Worm (Caenorhabditis elegans) whole organism, L4 larva: ENCODE data around the gene daf-5.

Experiments
- D1046.2 ChIP-seq: fragments of 200-800 bp; sonication (Bioruptor generic); IDR thresholded peaks from 2 replicates; pipeline ENCODE4 v1.3.6; 2022; ENCODE audit warnings: missing genetic modification characterization, missing compliant biosample characterization
- F44E2.7 ChIP-seq: fragments of 200-800 bp; sonication (Bioruptor generic); IDR thresholded peaks from 2 replicates; pipeline ENCODE4 v2.1.2; 2022; ENCODE audit warnings: missing genetic modification characterization, missing compliant biosample characterization
- Y105C5A.15 ChIP-seq: fragments of 200-800 bp; sonication (Bioruptor generic); IDR thresholded peaks from 2 replicates; pipeline ENCODE4 v1.3.6; 2022; ENCODE audit warnings: missing genetic modification characterization, missing compliant biosample characterization
- Y5F2A.4 ChIP-seq: fragments of 200-800 bp; sonication (Bioruptor generic); optimal IDR thresholded peaks from 2 replicates; lab custom pipeline; 2018; ENCODE audit warnings: mild to moderate bottlenecking, missing genetic modification characterization, missing compliant biosample characterization
- Y75B8A.6 ChIP-seq: fragments of 200-800 bp; sonication (Bioruptor generic); IDR thresholded peaks from 2 replicates; pipeline ENCODE4 v1.3.6; 2022; ENCODE audit warnings: missing genetic modification reagents, missing genetic modification characterization, missing compliant biosample characterization
- aha-1 ChIP-seq: fragments of 150-350 bp; peaks from one replicate; lab custom pipeline; 2014; ENCODE audit warnings: missing biosample characterization, missing genetic modification characterization
- aly-2 ChIP-seq: sonication (generic microtip); optimal IDR thresholded peaks from 2 replicates; lab custom pipeline; 2018; ENCODE audit warnings: missing biosample characterization, missing genetic modification characterization
- ama-1 ChIP-seq: fragments of 150-350 bp; optimal IDR thresholded peaks from 2 replicates; lab custom pipeline; 2014; ENCODE audit warnings: inconsistent platforms, mixed read lengths
- arid-1 ChIP-seq: fragments of 200-800 bp; sonication (Bioruptor generic); conservative IDR thresholded peaks from 2 replicates; pipeline ENCODE4 v1.3.6; 2022; ENCODE audit warnings: missing genetic modification reagents, missing genetic modification characterization, missing compliant biosample characterization
- ceh-20 ChIP-seq: fragments of 200-800 bp; sonication (Bioruptor generic); IDR thresholded peaks from 2 replicates; pipeline ENCODE4 v1.3.6; 2022; ENCODE audit warnings: missing genetic modification reagents, missing genetic modification characterization, missing compliant biosample characterization
- ceh-28 ChIP-seq: fragments of 150-350 bp; optimal IDR thresholded peaks from 2 replicates; lab custom pipeline; 2014; ENCODE audit warnings: missing biosample characterization, missing genetic modification reagents, missing genetic modification characterization
- ceh-32 ChIP-seq: sonication (generic microtip); optimal IDR thresholded peaks from 2 replicates; lab custom pipeline; 2016; ENCODE audit warnings: mild to moderate bottlenecking, missing genetic modification characterization, missing compliant biosample characterization; ENCODE audit not compliant: poor library complexity
- ceh-62 ChIP-seq: sonication (generic microtip); optimal IDR thresholded peaks from 2 replicates; lab custom pipeline; 2017; ENCODE audit warnings: missing biosample characterization, missing genetic modification characterization
- cey-2 ChIP-seq: sonication (generic microtip); optimal IDR thresholded peaks from 3 replicates; lab custom pipeline; 2017; ENCODE audit warnings: missing genetic modification characterization, mild to moderate bottlenecking, missing compliant biosample characterization, antibody characterized with exemption, borderline replicate concordance; ENCODE audit not compliant: insufficient read depth
- ctbp-1 ChIP-seq: fragments of 200-800 bp; sonication (Bioruptor generic); IDR thresholded peaks from 2 replicates; pipeline ENCODE4 v1.3.6; 2022; ENCODE audit warnings: missing genetic modification reagents, missing genetic modification characterization, missing compliant biosample characterization
- daf-19 ChIP-seq: fragments of 200-800 bp; sonication (Bioruptor generic); conservative IDR thresholded peaks from 2 replicates; pipeline ENCODE4 v1.3.6; 2022; ENCODE audit warnings: missing genetic modification characterization, missing compliant biosample characterization
- dmd-8 ChIP-seq: fragments of 200-800 bp; sonication (Bioruptor generic); IDR thresholded peaks from 2 replicates; pipeline ENCODE4 v1.3.6; 2022; ENCODE audit warnings: missing genetic modification characterization, missing compliant biosample characterization
- dpl-1 ChIP-seq: fragments of 150-350 bp; optimal IDR thresholded peaks from 2 replicates; lab custom pipeline; 2014; ENCODE audit warnings: missing biosample characterization, missing genetic modification reagents, missing genetic modification characterization
- dve-1 ChIP-seq: sonication (generic microtip); optimal IDR thresholded peaks from 2 replicates; lab custom pipeline; 2017; ENCODE audit warnings: antibody characterized with exemption, mild to moderate bottlenecking, missing genetic modification characterization, missing compliant biosample characterization; ENCODE audit not compliant: insufficient read depth
- egl-43 ChIP-seq: fragments of 200-800 bp; sonication (Bioruptor generic); IDR thresholded peaks from 2 replicates; pipeline ENCODE4 v1.3.6; 2022; ENCODE audit warnings: missing genetic modification reagents, missing genetic modification characterization, missing compliant biosample characterization
- fkh-10 ChIP-seq: fragments of 150-350 bp; optimal IDR thresholded peaks from 2 replicates; lab custom pipeline; 2014; ENCODE audit warnings: missing biosample characterization, missing genetic modification reagents, missing genetic modification characterization
- fos-1 ChIP-seq: fragments of 150-350 bp; optimal IDR thresholded peaks from 2 replicates; lab custom pipeline; 2014; ENCODE audit warnings: missing biosample characterization, missing genetic modification characterization
- gei-8 ChIP-seq: fragments of 200-800 bp; sonication (Bioruptor generic); optimal IDR thresholded peaks from 2 replicates; lab custom pipeline; 2018; ENCODE audit warnings: mild to moderate bottlenecking, missing genetic modification characterization, missing compliant biosample characterization
- lin-1 ChIP-seq: fragments of 200-800 bp; sonication (Bioruptor generic); IDR thresholded peaks from 2 replicates; pipeline ENCODE4 v1.3.6; 2022; ENCODE audit warnings: missing genetic modification reagents, missing genetic modification characterization, missing compliant biosample characterization
- lin-13 ChIP-seq: fragments of 150-350 bp; optimal IDR thresholded peaks from 2 replicates; lab custom pipeline; 2014; ENCODE audit warnings: missing biosample characterization, missing genetic modification reagents, missing genetic modification characterization
- lin-15B ChIP-seq: fragments of 150-350 bp; sonication (generic microtip); optimal IDR thresholded peaks from 3 replicates; lab custom pipeline; 2014; ENCODE audit warnings: missing biosample characterization, missing genetic modification characterization
- lsy-2 ChIP-seq, 2 experiments: fragments of 150-350 bp in 1 of 2; sonication (generic microtip) in 1 of 2; optimal IDR thresholded peaks; 2 replicates each; lab custom pipeline; 2014 to 2017; ENCODE audit warnings: missing biosample characterization in 2 of 2, missing genetic modification characterization in 2 of 2
- mep-1 ChIP-seq: fragments of 150-350 bp; sonication (generic microtip); optimal IDR thresholded peaks from 3 replicates; lab custom pipeline; 2014; ENCODE audit warnings: missing biosample characterization, missing genetic modification characterization
- mes-2 ChIP-seq: sonication (generic microtip); optimal IDR thresholded peaks from 2 replicates; lab custom pipeline; 2016; ENCODE audit warnings: missing genotype, mild to moderate bottlenecking, missing genetic modification characterization, missing compliant biosample characterization; ENCODE audit not compliant: poor library complexity, severe bottlenecking
- nhr-102 ChIP-seq: sonication (generic microtip); optimal IDR thresholded peaks from 2 replicates; lab custom pipeline; 2016; ENCODE audit warnings: mild to moderate bottlenecking, missing genetic modification characterization, moderate library complexity, missing compliant biosample characterization
- nhr-11 ChIP-seq: fragments of 150-350 bp; optimal IDR thresholded peaks from 2 replicates; lab custom pipeline; 2014; ENCODE audit warnings: missing biosample characterization, missing genetic modification characterization
- nhr-111 ChIP-seq: fragments of 200-800 bp; sonication (Bioruptor generic); optimal IDR thresholded peaks from 2 replicates; lab custom pipeline; 2018; ENCODE audit warnings: mild to moderate bottlenecking, missing genetic modification characterization, missing compliant biosample characterization
- nhr-28 ChIP-seq: fragments of 150-350 bp; optimal IDR thresholded peaks from 2 replicates; lab custom pipeline; 2014; ENCODE audit warnings: missing biosample characterization, missing genetic modification characterization
- nhr-42 ChIP-seq: fragments of 200-800 bp; sonication (Bioruptor generic); IDR thresholded peaks from 2 replicates; pipeline ENCODE4 v1.3.6; 2022; ENCODE audit warnings: missing genetic modification characterization, missing compliant biosample characterization
- nhr-6 ChIP-seq: fragments of 150-350 bp; optimal IDR thresholded peaks from 2 replicates; lab custom pipeline; 2014; ENCODE audit warnings: missing biosample characterization, missing genetic modification characterization
- nhr-76 ChIP-seq: fragments of 150-350 bp; optimal IDR thresholded peaks from 2 replicates; lab custom pipeline; 2014; ENCODE audit warnings: missing biosample characterization, missing genetic modification characterization
- pqm-1 ChIP-seq: sonication (generic microtip); optimal IDR thresholded peaks from 2 replicates; lab custom pipeline; 2017; ENCODE audit warnings: missing biosample characterization, missing genetic modification characterization
- rbr-2 ChIP-seq: sonication (generic microtip); optimal IDR thresholded peaks from 2 replicates; lab custom pipeline; 2016; ENCODE audit warnings: missing genotype, missing genetic modification characterization, missing compliant biosample characterization
- skn-1 ChIP-seq: fragments of 150-350 bp; optimal IDR thresholded peaks from 2 replicates; lab custom pipeline; 2014; ENCODE audit warnings: missing biosample characterization, missing genetic modification characterization
- snpc-1.2 ChIP-seq: fragments of 200-800 bp; sonication (Bioruptor generic); IDR thresholded peaks from 2 replicates; pipeline ENCODE4 v1.3.6; 2022; ENCODE audit warnings: missing genetic modification reagents, missing genetic modification characterization, missing compliant biosample characterization
- spr-3 ChIP-seq: fragments of 200-800 bp; sonication (Bioruptor generic); optimal IDR thresholded peaks from 2 replicates; lab custom pipeline; 2018; ENCODE audit warnings: mild to moderate bottlenecking, missing genetic modification characterization, missing compliant biosample characterization
- unc-130 ChIP-seq: sonication (generic microtip); optimal IDR thresholded peaks from 2 replicates; lab custom pipeline; 2016; ENCODE audit warnings: missing genetic modification reagents, missing genetic modification characterization, missing compliant biosample characterization
- unc-39 ChIP-seq: sonication (generic microtip); optimal IDR thresholded peaks from 2 replicates; lab custom pipeline; 2017; ENCODE audit warnings: missing biosample characterization, missing genetic modification characterization
- unc-62 ChIP-seq, 3 experiments: fragments of 150-350 bp in 1 of 3; sonication (generic microtip); optimal IDR thresholded peaks in 2 of 3; peaks in 1 of 3; 1 replicate in 1 of 3; 2 replicates in 2 of 3; lab custom pipeline; 2014 to 2017; ENCODE audit warnings: missing biosample characterization in 3 of 3, missing genetic modification characterization in 3 of 3, missing genetic modification reagents in 3 of 3, missing genotype in 1 of 3
- zfp-3 ChIP-seq: fragments of 200-800 bp; sonication (Bioruptor generic); conservative IDR thresholded peaks from 2 replicates; pipeline ENCODE4 v1.3.6; 2022; ENCODE audit warnings: missing genetic modification reagents, missing genetic modification characterization, missing compliant biosample characterization

The daf-5 gene

DNA sequence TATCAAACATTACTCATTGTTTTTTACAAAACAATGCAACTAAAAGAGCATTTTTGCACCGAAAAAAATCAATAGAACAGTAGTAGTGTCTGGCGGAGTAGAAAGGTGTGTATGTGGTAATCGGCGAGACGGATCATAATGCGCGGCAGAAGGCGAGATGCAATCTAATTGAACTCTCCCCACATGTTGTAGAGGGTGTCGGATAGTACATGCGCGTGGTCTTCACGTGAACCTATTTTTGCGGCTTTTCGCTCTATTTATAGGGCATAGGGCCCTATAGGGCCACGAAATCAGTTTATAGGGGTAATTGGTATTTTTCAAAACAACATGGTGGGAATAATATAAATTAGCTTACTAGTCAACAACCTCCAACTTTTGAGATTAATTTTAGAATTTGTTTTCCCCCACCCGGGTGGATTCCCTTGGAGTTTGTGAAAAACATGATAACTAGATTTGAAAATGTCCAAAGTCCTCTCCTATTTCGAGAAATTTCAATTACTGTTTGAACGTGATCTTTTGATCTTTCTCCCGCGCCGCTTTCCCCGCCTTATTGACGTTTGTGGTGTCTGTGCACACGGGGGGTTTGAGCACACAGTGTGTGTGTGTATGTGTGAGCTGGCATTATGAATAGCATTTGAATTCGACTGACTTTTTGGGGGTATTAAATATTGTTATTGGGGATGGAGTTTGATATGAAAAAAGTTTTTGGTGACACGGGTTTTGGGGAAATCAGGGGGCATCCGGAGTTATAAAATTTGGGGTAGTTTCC is 9.1 kb downstream of the daf-5 start (continued):
- no peak for TF ChIP-seq gei-8
- TF ChIP-seq F44E2.7, result no peak
- no peak for TF ChIP-seq ctbp-1 (GFP tag; lab: Robert Waterston, UW)
- peak; percentile 47 for TF ChIP-seq nhr-6 (tag; lab: Kevin White, UChicago)
- TF ChIP-seq ceh-32 (tag; lab: Kevin White, UChicago), result no peak
- no peak for TF ChIP-seq fkh-10 (GFP tag; lab: Kevin White, UChicago)
- TF ChIP-seq nhr-102 (tag; lab: Kevin White, UChicago), result peak; percentile 51
- peak; percentile 44 for TF ChIP-seq mep-1 (tag; lab: Kevin White, UChicago)
- TF ChIP-seq, all 104 proteins: peak for 18

DNA sequence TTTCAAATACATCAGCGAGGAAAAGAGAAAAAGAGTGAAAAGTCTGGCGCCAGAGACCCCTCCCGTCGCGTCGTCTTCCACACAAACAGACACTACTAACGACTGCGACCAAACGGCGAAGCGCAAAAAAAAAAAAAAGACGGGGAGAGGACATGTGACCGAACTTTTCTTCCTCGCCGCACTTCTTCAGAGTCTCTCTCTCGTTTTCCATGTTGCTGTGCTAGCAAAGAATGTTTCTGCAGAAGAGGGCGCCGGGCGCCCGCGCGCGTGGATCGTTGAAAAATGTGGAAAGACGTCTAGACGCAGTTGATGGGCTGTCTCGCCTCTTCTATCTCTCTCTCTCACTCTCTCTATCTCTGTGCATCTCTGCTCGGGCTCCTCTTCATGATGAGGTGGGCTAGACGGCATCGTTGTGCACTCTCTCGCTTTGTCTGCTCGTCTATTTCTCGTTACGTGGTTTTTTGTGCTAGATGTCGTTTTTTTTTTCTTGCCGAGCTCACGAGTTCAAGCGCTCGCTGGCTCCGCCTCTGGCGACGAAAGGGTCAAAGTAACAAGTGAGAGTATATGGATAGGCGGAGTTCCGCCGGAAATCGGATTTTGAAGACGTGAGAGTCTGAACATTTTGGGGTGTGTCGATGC is 11.8 kb downstream of the daf-5 start:
- TF ChIP-seq Y5F2A.4, result no peak
- TF ChIP-seq aha-1 (tag; lab: Kevin White, UChicago), result peak; percentile 84
- peak; percentile 40 for TF ChIP-seq cey-2 (tag; lab: Kevin White, UChicago)
- peak; percentile 96 for TF ChIP-seq mep-1 (tag; lab: Kevin White, UChicago)
- peak; percentile 94 for TF ChIP-seq ceh-20 (GFP tag; lab: Robert Waterston, UW)
- TF ChIP-seq arid-1 (GFP tag; lab: Robert Waterston, UW), result peak; percentile 22; the same call in 1 of the 2 replicates
- TF ChIP-seq daf-19 (GFP tag; lab: Robert Waterston, UW), result peak; percentile 65; the same call in 1 of the 2 replicates
- peak; percentile 92 for TF ChIP-seq dve-1 (tag; lab: Kevin White, UChicago)
- TF ChIP-seq nhr-6 (tag; lab: Kevin White, UChicago), result no peak
- TF ChIP-seq dmd-8 (GFP tag; lab: Robert Waterston, UW), result peak; percentile 66; the same call in 1 of the 2 replicates
- TF ChIP-seq skn-1 (tag; lab: Kevin White, UChicago), result no peak
- peak; percentile 65 for TF ChIP-seq fos-1 (tag; lab: Kevin White, UChicago)
- TF ChIP-seq rbr-2, result peak; percentile 95
- TF ChIP-seq snpc-1.2 (GFP tag; lab: Robert Waterston, UW), result no peak
- TF ChIP-seq aly-2, result no peak
- no peak for TF ChIP-seq ceh-62
- TF ChIP-seq nhr-28 (tag; lab: Kevin White, UChicago), result peak; percentile 95
- TF ChIP-seq spr-3 (GFP tag; lab: Kevin White, UChicago), result peak; percentile 54
- no peak for TF ChIP-seq lin-15B (tag; lab: Kevin White, UChicago)
- TF ChIP-seq unc-62 (GFP tag; optimal IDR thresholded peaks at IDR 0.05 in 1 of 2; lab: Kevin White, UChicago), result peak in 1 of 2 experiments; percentile 98
- peak; percentile 53 for TF ChIP-seq unc-62 (tag; optimal IDR thresholded peaks at IDR 0.05; lab: Kevin White, UChicago)
- peak; percentile 70 for TF ChIP-seq dpl-1 (GFP tag; lab: Kevin White, UChicago)
- peak; percentile 56 for TF ChIP-seq mes-2
- TF ChIP-seq ctbp-1 (GFP tag; lab: Robert Waterston, UW), result peak; percentile 96
- peak; percentile 82 for TF ChIP-seq lin-13 (GFP tag; lab: Kevin White, UChicago)
- peak; percentile 80 for TF ChIP-seq fkh-10 (GFP tag; lab: Kevin White, UChicago)
- no peak for TF ChIP-seq unc-39 (tag; lab: Kevin White, UChicago)
- TF ChIP-seq Y105C5A.15 (GFP tag; lab: Robert Waterston, UW), result no peak
- TF ChIP-seq Y75B8A.6 (GFP tag; lab: Robert Waterston, UW), result 0 out of 2 replicates have a peak, but pooled peaks have one; percentile 32
- TF ChIP-seq zfp-3, result no peak
- TF ChIP-seq lsy-2 (tag; optimal IDR thresholded peaks at IDR 0.05; lab: Kevin White, UChicago), result peak; percentile 88
- peak; percentile 93 for TF ChIP-seq nhr-11 (tag; lab: Kevin White, UChicago)
- TF ChIP-seq unc-130 (GFP tag; lab: Kevin White, UChicago), result no peak
- no peak for TF ChIP-seq nhr-111 (GFP tag; lab: Kevin White, UChicago)
- peak; percentile 90 for TF ChIP-seq egl-43 (GFP tag; lab: Robert Waterston, UW)
- TF ChIP-seq lin-1 (GFP tag; lab: Robert Waterston, UW), result peak; percentile 78
- TF ChIP-seq nhr-42, result peak; percentile 89
- peak; percentile 24; the same call in 1 of the 2 replicates for TF ChIP-seq D1046.2 (GFP tag; lab: Robert Waterston, UW)
- TF ChIP-seq ceh-28 (tag; lab: Kevin White, UChicago), result no peak
- peak; percentile 61 for TF ChIP-seq ceh-32 (tag; lab: Kevin White, UChicago)
- peak; percentile 41 for TF ChIP-seq pqm-1 (tag; lab: Kevin White, UChicago)
- TF ChIP-seq ama-1 (lab: Kevin White, UChicago), result peak; percentile 21
- TF ChIP-seq gei-8, result peak; percentile 98
- TF ChIP-seq nhr-76 (tag; lab: Kevin White, UChicago), result no peak
- TF ChIP-seq nhr-102 (tag; lab: Kevin White, UChicago), result peak; percentile 86
